Worm (Caenorhabditis elegans) whole organism, young adult: Measurements from ENCODE around the gene Y43E12A.3.

Experiments
- C06A6.2 ChIP-seq: fragments of 200-800 bp; sonication (Bioruptor generic); conservative IDR thresholded peaks from 2 replicates; pipeline ENCODE4 v1.3.6; 2022; ENCODE audit warnings: missing genetic modification characterization, missing compliant biosample characterization
- C17E4.6 ChIP-seq: fragments of 200-800 bp; sonication (Bioruptor generic); IDR thresholded peaks from 2 replicates; pipeline ENCODE4 v1.3.6; 2022; ENCODE audit warnings: missing genetic modification reagents, missing genetic modification characterization, missing compliant biosample characterization
- F10E7.11 ChIP-seq: sonication (generic microtip); optimal IDR thresholded peaks from 2 replicates; lab custom pipeline; 2017; ENCODE audit warnings: mild to moderate bottlenecking, missing genetic modification characterization, moderate library complexity, missing compliant biosample characterization
- F37B4.10 ChIP-seq: fragments of 200-800 bp; sonication (Bioruptor generic); IDR thresholded peaks from 2 replicates; pipeline ENCODE4 v1.3.6; 2022; ENCODE audit warnings: missing genetic modification characterization, missing compliant biosample characterization
- F52B5.7 ChIP-seq: sonication (generic microtip); optimal IDR thresholded peaks from 2 replicates; lab custom pipeline; 2016; ENCODE audit warnings: mild to moderate bottlenecking, missing genetic modification characterization, missing compliant biosample characterization
- F55B11.4 ChIP-seq: sonication (generic microtip); optimal IDR thresholded peaks from 2 replicates; lab custom pipeline; 2016; ENCODE audit warnings: missing compliant biosample characterization, missing genetic modification characterization, borderline replicate concordance; ENCODE audit not compliant: insufficient read depth
- F57A8.1 ChIP-seq: fragments of 200-800 bp; sonication (Bioruptor generic); optimal IDR thresholded peaks from 2 replicates; lab custom pipeline; 2018; ENCODE audit warnings: mild to moderate bottlenecking, missing genetic modification characterization, moderate library complexity, missing compliant biosample characterization
- Y79H2A.3 ChIP-seq: fragments of 200-800 bp; sonication (Bioruptor generic); conservative IDR thresholded peaks from 2 replicates; pipeline ENCODE4 v1.3.6; 2022; ENCODE audit warnings: missing genetic modification reagents, missing genetic modification characterization, missing compliant biosample characterization
- Y95B8A.8 ChIP-seq: fragments of 200-800 bp; sonication (Bioruptor generic); IDR thresholded peaks from 2 replicates; pipeline ENCODE4 v1.3.6; 2022; ENCODE audit warnings: missing genetic modification reagents, missing genetic modification characterization, missing compliant biosample characterization
- ZK185.1 ChIP-seq: sonication (generic microtip); optimal IDR thresholded peaks from 2 replicates; lab custom pipeline; 2016; ENCODE audit warnings: mild to moderate bottlenecking, missing genetic modification characterization, missing compliant biosample characterization; ENCODE audit not compliant: poor library complexity, severe bottlenecking
- attf-6 ChIP-seq: fragments of 200-800 bp; sonication (Bioruptor generic); IDR thresholded peaks from 2 replicates; pipeline ENCODE4 v1.3.6; 2022; ENCODE audit warnings: missing genetic modification reagents, missing genetic modification characterization, missing compliant biosample characterization
- bed-2 ChIP-seq: fragments of 200-800 bp; sonication (Bioruptor generic); IDR thresholded peaks from 2 replicates; pipeline ENCODE4 v1.3.6; 2022; ENCODE audit warnings: missing genetic modification reagents, missing genetic modification characterization, missing compliant biosample characterization
- cebp-1 ChIP-seq, 2 experiments: fragments of 200-800 bp in 1 of 2; sonication (Bioruptor generic) in 1 of 2; sonication (generic microtip) in 1 of 2; IDR thresholded peaks in 1 of 2; optimal IDR thresholded peaks in 1 of 2; 2 replicates each; pipeline versions ENCODE4 v1.3.6 to Lab custom; 2017 to 2022; ENCODE audit warnings: missing compliant biosample characterization in 2 of 2, missing genetic modification characterization in 2 of 2, mild to moderate bottlenecking in 1 of 2, missing genetic modification reagents in 1 of 2, moderate library complexity in 1 of 2
- ceh-91 ChIP-seq: fragments of 200-800 bp; sonication (Bioruptor generic); IDR thresholded peaks from 2 replicates; pipeline ENCODE4 v1.3.6; 2022; ENCODE audit warnings: missing genetic modification reagents, missing genetic modification characterization, missing compliant biosample characterization
- dox-1 ChIP-seq: fragments of 200-800 bp; sonication (Bioruptor generic); IDR thresholded peaks from 2 replicates; pipeline ENCODE4 v1.3.6; 2022; ENCODE audit warnings: missing genetic modification reagents, missing genetic modification characterization, missing compliant biosample characterization
- efl-1 ChIP-seq: fragments of 150-350 bp; optimal IDR thresholded peaks from 2 replicates; lab custom pipeline; 2014; ENCODE audit warnings: missing biosample characterization, missing genetic modification reagents, missing genetic modification characterization
- him-1 ChIP-seq: sonication (generic microtip); optimal IDR thresholded peaks from 2 replicates; lab custom pipeline; 2016; ENCODE audit warnings: missing genotype, missing genetic modification reagents, missing genetic modification characterization, missing compliant biosample characterization
- hmg-1.2 ChIP-seq: fragments of 200-800 bp; sonication (Bioruptor generic); IDR thresholded peaks from 2 replicates; pipeline ENCODE4 v1.3.6; 2022; ENCODE audit warnings: missing genetic modification reagents, missing genetic modification characterization, missing compliant biosample characterization
- hmg-20 ChIP-seq: fragments of 200-800 bp; sonication (Bioruptor generic); IDR thresholded peaks from 2 replicates; pipeline ENCODE4 v1.3.6; 2022; ENCODE audit warnings: missing genetic modification reagents, missing genetic modification characterization, missing compliant biosample characterization
- hsf-1 ChIP-seq: fragments of 200-800 bp; sonication (Bioruptor generic); IDR thresholded peaks from 2 replicates; pipeline ENCODE4 v1.3.6; 2022; ENCODE audit warnings: missing genetic modification reagents, missing genetic modification characterization, missing compliant biosample characterization
- lag-1 ChIP-seq: fragments of 200-800 bp; sonication (Bioruptor generic); IDR thresholded peaks from 2 replicates; pipeline ENCODE4 v1.3.6; 2022; ENCODE audit warnings: missing genetic modification reagents, missing genetic modification characterization, missing compliant biosample characterization
- let-607 ChIP-seq, 2 experiments: fragments of 200-800 bp in 1 of 2; sonication (Bioruptor generic) in 1 of 2; sonication (generic microtip) in 1 of 2; optimal IDR thresholded peaks; 2 replicates each; lab custom pipeline; 2016 to 2018; ENCODE audit warnings: mild to moderate bottlenecking in 2 of 2, missing compliant biosample characterization in 2 of 2, missing genetic modification characterization in 2 of 2, moderate library complexity in 2 of 2, missing genotype in 1 of 2
- lir-1 ChIP-seq: fragments of 200-800 bp; sonication (Bioruptor generic); conservative IDR thresholded peaks from 2 replicates; pipeline ENCODE4 v1.3.6; 2022; ENCODE audit warnings: missing genetic modification reagents, missing genetic modification characterization, missing compliant biosample characterization
- nhr-179 ChIP-seq: sonication (generic microtip); optimal IDR thresholded peaks from 2 replicates; lab custom pipeline; 2016; ENCODE audit warnings: mild to moderate bottlenecking, missing genetic modification characterization, missing compliant biosample characterization
- nhr-80 ChIP-seq: sonication (generic microtip); optimal IDR thresholded peaks from 2 replicates; lab custom pipeline; 2016; ENCODE audit warnings: missing genetic modification characterization, missing compliant biosample characterization
- nhr-90 ChIP-seq: sonication (generic microtip); optimal IDR thresholded peaks from 2 replicates; lab custom pipeline; 2016; ENCODE audit warnings: missing genotype, mild to moderate bottlenecking, missing genetic modification characterization, missing compliant biosample characterization
- rcor-1 ChIP-seq: fragments of 200-800 bp; sonication (Bioruptor generic); IDR thresholded peaks from 2 replicates; pipeline ENCODE4 v1.3.6; 2022; ENCODE audit warnings: missing genetic modification reagents, missing genetic modification characterization, missing compliant biosample characterization
- repo-1 ChIP-seq: sonication (generic microtip); optimal IDR thresholded peaks from 2 replicates; lab custom pipeline; 2017; ENCODE audit warnings: mild to moderate bottlenecking, missing genetic modification characterization, missing compliant biosample characterization
- snpc-1.1 ChIP-seq: sonication (generic microtip); optimal IDR thresholded peaks from 2 replicates; lab custom pipeline; 2017; ENCODE audit warnings: missing genetic modification characterization, mild to moderate bottlenecking, missing compliant biosample characterization, antibody characterized with exemption, moderate library complexity, missing genotype, missing genetic modification reagents; ENCODE audit not compliant: insufficient read depth
- snpc-4 ChIP-seq, 5 experiments: fragments of 150-350 bp in 1 of 5; sonication (generic microtip) in 4 of 5; optimal IDR thresholded peaks; 2 replicates each; lab custom pipeline; 2014 to 2018; ENCODE audit warnings: missing genetic modification characterization in 5 of 5, missing biosample characterization in 3 of 5, antibody characterized with exemption in 2 of 5, mild to moderate bottlenecking in 2 of 5, missing compliant biosample characterization in 2 of 5, missing genotype in 2 of 5, moderate library complexity in 2 of 5, missing genetic modification reagents in 1 of 5
- tbp1 ChIP-seq: fragments of 200-800 bp; sonication (Bioruptor generic); optimal IDR thresholded peaks from 2 replicates; lab custom pipeline; 2018; ENCODE audit warnings: mild to moderate bottlenecking, missing genetic modification characterization, missing compliant biosample characterization
- tbx-9 ChIP-seq: sonication (generic microtip); optimal IDR thresholded peaks from 2 replicates; lab custom pipeline; 2016; ENCODE audit warnings: borderline replicate concordance, missing genetic modification characterization, inconsistent platforms, missing compliant biosample characterization
- unc-130 ChIP-seq: sonication (generic microtip); optimal IDR thresholded peaks from 2 replicates; lab custom pipeline; 2016; ENCODE audit warnings: missing genetic modification reagents, missing genetic modification characterization, missing compliant biosample characterization
- zfh-2 ChIP-seq: fragments of 200-800 bp; sonication (Bioruptor generic); conservative IDR thresholded peaks from 2 replicates; pipeline ENCODE4 v1.3.6; 2022; ENCODE audit warnings: missing genetic modification reagents, missing genetic modification characterization, missing compliant biosample characterization
- ztf-26 ChIP-seq: sonication (generic microtip); optimal IDR thresholded peaks from 2 replicates; lab custom pipeline; 2017; ENCODE audit warnings: missing genetic modification characterization, missing compliant biosample characterization

The Y43E12A.3 gene

DNA sequence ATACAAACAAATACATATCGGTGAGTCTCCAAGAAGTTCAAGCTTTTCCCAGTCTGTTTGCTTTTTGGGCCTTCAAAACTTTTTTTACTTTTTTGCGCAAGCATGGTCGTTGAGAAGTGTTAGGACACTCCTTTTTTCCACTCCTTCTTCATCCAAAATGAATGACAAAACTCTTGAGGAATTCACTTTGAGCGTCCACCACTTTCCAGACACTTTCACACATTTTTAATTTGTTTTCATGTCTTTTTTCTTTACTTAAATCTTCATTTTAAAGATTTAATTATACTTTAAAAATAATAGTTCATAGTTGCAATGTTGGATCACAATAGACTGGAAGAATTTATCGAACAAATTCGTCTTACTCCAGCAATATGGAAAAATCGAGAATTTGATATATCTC, 16.6 kb downstream of the Y43E12A.3 start, which contains the start of gene F13H10.1:
Gene F13H10.1 (plus strand): TSS at position 301 of the 400 bp plus-strand sequence.
- TF ChIP-seq unc-130 (GFP tag; lab: Kevin White, UChicago): no peak
- no peak for TF ChIP-seq lir-1 (GFP tag; lab: Robert Waterston, UW)
- no peak for TF ChIP-seq attf-6
- TF ChIP-seq repo-1: no peak
- no peak for TF ChIP-seq F10E7.11 (tag; lab: Kevin White, UChicago)
- no peak for TF ChIP-seq Y79H2A.3
- TF ChIP-seq F57A8.1: no peak
- TF ChIP-seq hsf-1 (GFP tag; lab: Robert Waterston, UW): no peak
- no peak for TF ChIP-seq nhr-90 (tag; lab: Kevin White, UChicago)
- TF ChIP-seq him-1 (tag; lab: Kevin White, UChicago): no peak
- TF ChIP-seq hmg-1.2 (GFP tag; lab: Robert Waterston, UW): no peak

DNA sequence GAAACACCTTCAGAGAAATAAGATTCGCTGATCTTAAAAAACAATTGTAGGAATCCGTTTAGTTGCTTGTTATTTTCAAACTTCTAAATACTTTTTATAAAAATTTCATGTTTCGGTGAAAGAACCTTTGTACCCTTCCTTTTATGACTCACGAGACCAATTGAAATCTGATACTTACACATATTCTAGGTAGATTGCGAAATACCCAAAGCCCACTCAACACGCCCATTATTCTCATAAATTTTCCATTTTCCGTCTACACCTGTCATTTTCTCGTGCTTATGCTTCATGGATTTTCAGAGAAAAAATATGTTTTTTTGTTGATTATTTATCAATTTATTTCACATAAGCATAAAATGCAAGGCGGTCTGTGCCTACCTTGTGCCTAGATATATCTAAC, 18.7 kb downstream of the Y43E12A.3 start:
- TF ChIP-seq F37B4.10 (GFP tag; lab: Robert Waterston, UW) (no peak), cebp-1 (GFP tag; IDR thresholded peaks at IDR 0.05; lab: Robert Waterston, UW) (peak; percentile 76), cebp-1 (tag; optimal IDR thresholded peaks at IDR 0.05; lab: Kevin White, UChicago) (peak; percentile 94), ceh-91 (GFP tag; lab: Robert Waterston, UW) (no peak), zfh-2 (GFP tag; lab: Robert Waterston, UW) (no peak), tbp1 (GFP tag; lab: Kevin White, UChicago) (no peak), bed-2 (GFP tag; lab: Robert Waterston, UW) (no peak)

DNA sequence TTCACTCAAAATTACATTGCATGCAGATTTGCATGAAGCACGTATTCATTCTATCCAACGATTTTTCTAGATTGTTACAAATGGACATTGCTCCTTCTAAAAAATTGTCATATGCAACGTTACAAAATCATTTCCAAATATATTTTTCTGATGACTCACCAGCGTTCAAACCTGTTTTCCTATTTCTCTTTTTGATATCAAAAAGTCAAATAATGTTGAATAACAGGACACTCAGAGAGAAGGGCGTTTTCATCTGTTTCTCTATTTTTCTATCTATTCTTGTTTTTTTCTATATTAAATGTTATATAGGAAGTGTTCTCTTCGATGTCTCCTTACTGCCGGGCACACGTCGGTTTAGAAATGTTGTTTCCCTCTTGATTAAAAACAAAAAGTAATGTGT, 19.2 kb downstream of the Y43E12A.3 start:
- no peak for TF ChIP-seq Y95B8A.8 (GFP tag; lab: Robert Waterston, UW)
- TF ChIP-seq nhr-179 (tag; lab: Kevin White, UChicago): no peak
- TF ChIP-seq rcor-1 (GFP tag; lab: Robert Waterston, UW): no peak
- no peak for TF ChIP-seq hmg-1.2 (GFP tag; lab: Robert Waterston, UW)
- no peak for TF ChIP-seq snpc-4 (GFP tag; optimal IDR thresholded peaks at IDR 0.05; lab: Kevin White, UChicago)
- no peak for TF ChIP-seq snpc-4 (tag; optimal IDR thresholded peaks at IDR 0.05; lab: Kevin White, UChicago)
- no peak for TF ChIP-seq F52B5.7 (tag; lab: Kevin White, UChicago)
- no peak for TF ChIP-seq hmg-20 (GFP tag; lab: Robert Waterston, UW)
- no peak for TF ChIP-seq C17E4.6 (GFP tag; lab: Robert Waterston, UW)
- no peak for TF ChIP-seq snpc-1.1 (tag; lab: Kevin White, UChicago)
- no peak for TF ChIP-seq ceh-91 (GFP tag; lab: Robert Waterston, UW)
- TF ChIP-seq C06A6.2 (GFP tag; lab: Robert Waterston, UW): no peak
- no peak for TF ChIP-seq F55B11.4 (tag; lab: Kevin White, UChicago)
- no peak for TF ChIP-seq tbx-9 (tag; lab: Kevin White, UChicago)
- TF ChIP-seq lag-1 (GFP tag; lab: Robert Waterston, UW): no peak
- TF ChIP-seq ztf-26 (tag; lab: Kevin White, UChicago): no peak
- no peak for TF ChIP-seq efl-1 (GFP tag; lab: Kevin White, UChicago)
- TF ChIP-seq nhr-80 (tag; lab: Kevin White, UChicago): no peak
- no peak for TF ChIP-seq dox-1
- no peak for TF ChIP-seq let-607 (tag; optimal IDR thresholded peaks at IDR 0.05; lab: Kevin White, UChicago)
- TF ChIP-seq ZK185.1 (tag; lab: Kevin White, UChicago): no peak
- TF ChIP-seq, all 124 proteins: peak for 0
